Worm (Caenorhabditis elegans): ENCODE results near the gene F17A2.13.
"Not testable (repeated sequence)": the region's sequence is repeated elsewhere in the genome, so short reads cannot be mapped to it uniquely, and the experiment has no call there.

The F17A2.13 gene

DNA sequence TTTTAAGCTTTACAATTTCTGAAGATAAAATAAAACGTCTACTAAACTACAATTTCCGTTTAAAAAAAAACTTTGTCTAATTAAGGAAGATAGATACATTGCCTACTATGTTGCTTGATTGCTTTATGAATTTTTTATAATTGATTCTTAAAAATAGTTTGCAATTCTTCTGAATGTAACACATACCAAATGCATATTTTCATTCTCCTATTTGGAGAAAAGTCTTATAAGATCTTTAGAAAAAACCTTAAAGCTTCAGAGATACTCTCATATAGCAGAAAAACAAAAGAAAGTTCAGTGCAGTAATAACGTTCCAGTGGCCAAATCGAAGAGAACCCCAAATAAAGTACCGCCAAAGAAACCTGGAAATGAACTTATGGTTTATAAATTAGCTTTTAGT, 14.9 kb upstream of the F17A2.13 start, which contains the start of gene phf-32:
phf-32 (plus strand) TSS at position 301 of the 400 bp plus-strand sequence.
- TF ChIP-seq fkh-10 (GFP tag; optimal IDR thresholded peaks at IDR 0.05) (no peak), ceh-24 (tag; optimal IDR thresholded peaks at IDR 0.05) (no peak), ttx-3 (tag; optimal IDR thresholded peaks at IDR 0.05) (no peak), T23F11.4 (GFP tag; optimal IDR thresholded peaks at IDR 0.05) (no peak), fkh-6 (tag; optimal IDR thresholded peaks at IDR 0.05) (no peak), ahr-1 (tag; optimal IDR thresholded peaks at IDR 0.05) (no peak)

- TF ChIP-seq ceh-18, ref-2, pax-1 (tag; optimal IDR thresholded peaks at IDR 0.05): not testable (repeated sequence)
Observed at ce11 chrX:12308045-12308499, 13.4 kb upstream of the F17A2.13 start, which contains the start of gene F17A2.16. F17A2.16 (plus strand) TSS chrX:12308449.

- TF ChIP-seq ttx-3 (tag; optimal IDR thresholded peaks at IDR 0.05) (no peak), pax-1 (tag; optimal IDR thresholded peaks at IDR 0.05) (no peak), ceh-45 (GFP tag; IDR thresholded peaks at IDR 0.05) (no peak), unc-55 (GFP tag; optimal IDR thresholded peaks at IDR 0.05) (no peak), ceh-19 (GFP tag; optimal IDR thresholded peaks at IDR 0.05) (no peak), pros-1 (tag; optimal IDR thresholded peaks at IDR 0.05) (no peak), rnt-1 (tag; optimal IDR thresholded peaks at IDR 0.05) (no peak), unc-3 (GFP tag; conservative IDR thresholded peaks at IDR 0.05) (no peak), unc-3 (tag; optimal IDR thresholded peaks at IDR 0.05) (no peak), ceh-48 (tag; optimal IDR thresholded peaks at IDR 0.05) (no peak), C08G9.2 (tag; optimal IDR thresholded peaks at IDR 0.05) (no peak), ceh-14 (tag; optimal IDR thresholded peaks at IDR 0.05) (no peak), F13H6.1 (tag; optimal IDR thresholded peaks at IDR 0.05) (no peak), ceh-6 (GFP tag; optimal IDR thresholded peaks at IDR 0.05) (no peak), ceh-31 (tag; optimal IDR thresholded peaks at IDR 0.05) (no peak), hlh-13 (GFP tag; optimal IDR thresholded peaks at IDR 0.05) (no peak), odd-2 (tag; optimal IDR thresholded peaks at IDR 0.05) (no peak), ceh-34 (tag; optimal IDR thresholded peaks at IDR 0.05) (no peak)
Observed at ce11 chrX:12313779-12314178, 7.7 kb upstream of the F17A2.13 start.

DNA sequence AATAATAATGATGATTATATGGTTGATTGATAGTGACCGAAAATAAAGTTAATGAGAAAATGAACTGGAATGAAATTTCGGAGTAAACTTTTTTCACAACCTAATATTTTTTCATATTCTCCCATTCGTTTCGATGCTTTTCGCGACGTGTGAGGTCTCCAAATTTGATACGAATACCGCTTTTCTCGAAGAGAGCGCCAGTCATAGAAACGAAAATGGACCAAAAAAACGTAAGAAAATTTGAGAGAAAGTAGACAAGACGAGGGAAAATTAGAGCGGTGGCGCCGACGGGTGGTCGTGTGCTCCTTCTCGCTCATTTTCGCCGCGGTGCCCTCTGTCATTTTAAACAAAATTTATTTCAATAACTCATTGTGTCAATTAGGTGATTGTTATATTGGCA, 7.1 kb upstream of the F17A2.13 start:
- TF ChIP-seq lin-11 (tag; optimal IDR thresholded peaks at IDR 0.05) = no peak

DNA sequence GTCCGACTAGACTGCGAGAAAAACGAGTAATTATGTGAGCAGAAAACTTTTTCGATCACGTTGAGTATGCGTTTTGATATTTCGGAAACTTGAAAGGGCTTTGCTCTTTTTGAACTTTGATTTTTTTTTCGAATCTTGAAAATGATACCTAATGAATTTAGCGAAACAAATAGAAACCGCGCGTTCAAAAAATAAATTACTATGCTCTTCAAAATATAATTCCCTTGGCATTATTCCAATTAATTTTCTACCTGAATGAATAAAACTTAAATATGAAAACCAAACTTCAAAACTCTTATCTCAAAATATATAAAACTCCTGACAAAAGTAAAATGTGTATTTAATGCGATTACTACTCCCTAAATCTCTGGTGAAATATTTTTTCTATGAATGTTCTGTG, 6.2 kb upstream of the F17A2.13 start, which contains the start of gene xtr-2:
xtr-2 (plus strand) TSS at position 301 of the 400 bp plus-strand sequence.
- no peak for TF ChIP-seq sox-2 (GFP tag; IDR thresholded peaks at IDR 0.05)
- no peak for TF ChIP-seq pha-2 (tag; optimal IDR thresholded peaks at IDR 0.05)
- no peak for TF ChIP-seq ceh-18 (tag; optimal IDR thresholded peaks at IDR 0.05)

DNA sequence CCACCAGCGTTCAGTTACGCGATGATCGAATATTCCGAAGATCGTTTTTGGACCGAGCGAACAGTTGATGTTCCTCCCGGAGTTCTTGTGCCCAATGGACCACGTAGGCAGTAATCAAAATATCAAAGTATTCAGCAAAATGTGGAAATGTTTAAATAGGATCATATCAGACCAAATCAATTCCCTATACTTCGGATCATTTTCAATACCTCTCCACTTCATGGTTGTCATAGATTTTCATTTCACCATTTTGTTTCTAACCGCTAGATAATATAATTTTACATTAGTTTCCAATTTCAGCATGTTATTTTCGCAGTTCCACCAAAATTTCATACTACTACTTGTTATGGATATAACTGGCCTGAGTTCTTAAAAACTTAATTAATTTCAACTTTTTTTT, 3.9 kb upstream of the F17A2.13 start:
- no peak for TF ChIP-seq nfya-1 (tag; optimal IDR thresholded peaks at IDR 0.05)

DNA sequence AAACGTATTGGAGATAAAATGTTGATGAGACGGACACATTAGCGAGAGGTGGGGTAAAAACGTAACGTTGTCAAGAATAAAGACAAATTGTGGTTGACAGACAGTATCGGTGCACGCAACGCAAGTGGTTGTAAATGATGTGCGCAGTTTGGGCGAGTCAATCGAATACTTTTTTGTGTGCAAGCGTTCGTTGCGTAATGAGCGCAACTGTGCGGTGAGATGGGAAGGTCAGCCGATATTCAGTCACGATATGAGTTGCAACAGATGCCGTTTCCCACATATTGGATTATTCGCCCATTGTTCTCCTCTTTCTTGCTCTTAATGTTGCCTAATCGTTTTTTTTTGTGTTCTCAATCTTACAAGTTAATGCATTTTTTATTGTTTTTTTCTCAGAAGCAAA, 720 bp upstream of the F17A2.13 start, which contains the start of gene ceh-40:
ceh-40 (minus strand) TSS at position 41 of the 400 bp plus-strand sequence.
- TF ChIP-seq hlh-15 (tag; optimal IDR thresholded peaks at IDR 0.05) (no peak), lin-11 (tag; optimal IDR thresholded peaks at IDR 0.05) (no peak), fax-1 (tag; optimal IDR thresholded peaks at IDR 0.05) (no peak), unc-55 (GFP tag; optimal IDR thresholded peaks at IDR 0.05) (peak; percentile 49), syd-9 (tag; optimal IDR thresholded peaks at IDR 0.05) (no peak), tbx-2 (tag; optimal IDR thresholded peaks at IDR 0.05) (peak; percentile 35), elt-2 (tag; optimal IDR thresholded peaks at IDR 0.05) (peak; percentile 26)
